Worm (Caenorhabditis elegans) whole organism, mixed stage, embryonic: Measurements from ENCODE around the gene die-1.

Experiments used
- bed-3 ChIP-seq: fragments of 200-800 bp; sonication (Bioruptor generic); optimal IDR thresholded peaks from 3 replicates; lab custom pipeline; 2018; ENCODE audit warnings: mild to moderate bottlenecking, missing genetic modification characterization, moderate library complexity, missing compliant biosample characterization
- blmp-1 ChIP-seq: fragments of 150-350 bp; optimal IDR thresholded peaks from 2 replicates; lab custom pipeline; 2014; ENCODE audit warnings: missing biosample characterization, missing genetic modification characterization
- ceh-39 ChIP-seq: fragments of 150-350 bp; optimal IDR thresholded peaks from 2 replicates; lab custom pipeline; 2014; ENCODE audit warnings: missing biosample characterization, missing genetic modification characterization
- ceh-43 ChIP-seq: fragments of 200-800 bp; sonication (Bioruptor generic); optimal IDR thresholded peaks from 2 replicates; lab custom pipeline; 2018; ENCODE audit warnings: mild to moderate bottlenecking, missing genetic modification characterization, moderate library complexity, missing compliant biosample characterization
- ceh-83 ChIP-seq: fragments of 200-800 bp; sonication (Bioruptor generic); optimal IDR thresholded peaks from 2 replicates; lab custom pipeline; 2018; ENCODE audit warnings: mild to moderate bottlenecking, missing genetic modification characterization, missing compliant biosample characterization
- ces-1 ChIP-seq: fragments of 150-350 bp; optimal IDR thresholded peaks from 2 replicates; lab custom pipeline; 2014; ENCODE audit warnings: missing biosample characterization, missing genetic modification reagents, missing genetic modification characterization
- cnd-1 ChIP-seq: fragments of 200-800 bp; sonication (Bioruptor generic); optimal IDR thresholded peaks from 2 replicates; lab custom pipeline; 2018; ENCODE audit warnings: mild to moderate bottlenecking, missing genetic modification characterization, missing compliant biosample characterization
- drap-1 ChIP-seq: fragments of 200-800 bp; sonication (Bioruptor generic); optimal IDR thresholded peaks from 3 replicates; lab custom pipeline; 2018; ENCODE audit warnings: mild to moderate bottlenecking, missing genetic modification characterization, missing compliant biosample characterization
- elt-1 ChIP-seq: sonication (generic microtip); optimal IDR thresholded peaks from 2 replicates; lab custom pipeline; 2017; ENCODE audit warnings: missing genetic modification characterization, mild to moderate bottlenecking, missing compliant biosample characterization, antibody characterized with exemption, moderate library complexity, borderline replicate concordance; ENCODE audit not compliant: insufficient read depth
- elt-3 ChIP-seq: fragments of 150-350 bp; optimal IDR thresholded peaks from 2 replicates; lab custom pipeline; 2014; ENCODE audit warnings: missing biosample characterization, missing genetic modification characterization
- flh-1 ChIP-seq: fragments of 200-800 bp; sonication (Bioruptor generic); optimal IDR thresholded peaks from 2 replicates; lab custom pipeline; 2018; ENCODE audit warnings: mild to moderate bottlenecking, missing genetic modification characterization, moderate library complexity, missing compliant biosample characterization
- hlh-1 ChIP-seq: fragments of 150-350 bp; optimal IDR thresholded peaks from 2 replicates; lab custom pipeline; 2014; ENCODE audit warnings: missing biosample characterization, missing genetic modification reagents, missing genetic modification characterization
- lin-13 ChIP-seq: fragments of 150-350 bp; optimal IDR thresholded peaks from 2 replicates; lab custom pipeline; 2014; ENCODE audit warnings: missing biosample characterization, missing genetic modification characterization
- lsy-2 ChIP-seq: fragments of 150-350 bp; optimal IDR thresholded peaks from 2 replicates; lab custom pipeline; 2014; ENCODE audit warnings: missing biosample characterization, missing genetic modification characterization
- mab-5 ChIP-seq: fragments of 150-350 bp; optimal IDR thresholded peaks from 2 replicates; lab custom pipeline; 2014; ENCODE audit warnings: missing biosample characterization, missing genetic modification characterization
- mep-1 ChIP-seq: fragments of 150-350 bp; optimal IDR thresholded peaks from 2 replicates; lab custom pipeline; 2017; ENCODE audit warnings: missing biosample characterization, missing genetic modification reagents, missing genetic modification characterization, inconsistent platforms
- mls-2 ChIP-seq: sonication (generic microtip); optimal IDR thresholded peaks from 2 replicates; lab custom pipeline; 2016; ENCODE audit warnings: mild to moderate bottlenecking, missing genetic modification characterization, moderate library complexity, missing compliant biosample characterization
- nhr-28 ChIP-seq: fragments of 150-350 bp; optimal IDR thresholded peaks from 2 replicates; lab custom pipeline; 2014; ENCODE audit warnings: missing biosample characterization, missing genetic modification characterization
- nhr-76 ChIP-seq: sonication (generic microtip); optimal IDR thresholded peaks from 2 replicates; lab custom pipeline; 2017; ENCODE audit warnings: missing biosample characterization, missing genetic modification characterization
- pha-4 ChIP-seq: fragments of 150-350 bp; optimal IDR thresholded peaks from 2 replicates; lab custom pipeline; 2018; ENCODE audit warnings: missing biosample characterization, missing genetic modification reagents, missing genetic modification characterization
- sem-2 ChIP-seq: fragments of 200-800 bp; sonication (Bioruptor generic); optimal IDR thresholded peaks from 2 replicates; lab custom pipeline; 2018; ENCODE audit warnings: mild to moderate bottlenecking, missing genetic modification characterization, missing compliant biosample characterization
- snpc-4 ChIP-seq: fragments of 150-350 bp; optimal IDR thresholded peaks from 2 replicates; lab custom pipeline; 2014; ENCODE audit warnings: missing biosample characterization, missing genetic modification characterization
- sptf-1 ChIP-seq: sonication (generic microtip); optimal IDR thresholded peaks from 2 replicates; lab custom pipeline; 2017; ENCODE audit warnings: mild to moderate bottlenecking, missing genetic modification characterization, moderate library complexity, missing compliant biosample characterization
- tbx-8 ChIP-seq: fragments of 200-800 bp; sonication (Bioruptor generic); optimal IDR thresholded peaks from 2 replicates; lab custom pipeline; 2018; ENCODE audit warnings: mild to moderate bottlenecking, missing genetic modification characterization, moderate library complexity, missing compliant biosample characterization
- unc-120 ChIP-seq: sonication (generic microtip); optimal IDR thresholded peaks from 2 replicates; lab custom pipeline; 2017; ENCODE audit warnings: missing genetic modification characterization, missing compliant biosample characterization; ENCODE audit not compliant: poor library complexity, severe bottlenecking
- unc-39 ChIP-seq: fragments of 150-350 bp; optimal IDR thresholded peaks from 2 replicates; lab custom pipeline; 2014; ENCODE audit warnings: missing biosample characterization, missing genetic modification characterization
- unc-62 ChIP-seq: fragments of 150-350 bp; optimal IDR thresholded peaks from 2 replicates; lab custom pipeline; 2014; ENCODE audit warnings: missing biosample characterization, missing genetic modification reagents, missing genetic modification characterization
- zip-8 ChIP-seq: fragments of 150-350 bp; optimal IDR thresholded peaks from 2 replicates; lab custom pipeline; 2014; ENCODE audit warnings: missing biosample characterization, missing genetic modification characterization
- ztf-11 ChIP-seq: fragments of 150-350 bp; optimal IDR thresholded peaks from 2 replicates; lab custom pipeline; 2014; ENCODE audit warnings: missing biosample characterization, missing genetic modification characterization

die-1 gene

DNA sequence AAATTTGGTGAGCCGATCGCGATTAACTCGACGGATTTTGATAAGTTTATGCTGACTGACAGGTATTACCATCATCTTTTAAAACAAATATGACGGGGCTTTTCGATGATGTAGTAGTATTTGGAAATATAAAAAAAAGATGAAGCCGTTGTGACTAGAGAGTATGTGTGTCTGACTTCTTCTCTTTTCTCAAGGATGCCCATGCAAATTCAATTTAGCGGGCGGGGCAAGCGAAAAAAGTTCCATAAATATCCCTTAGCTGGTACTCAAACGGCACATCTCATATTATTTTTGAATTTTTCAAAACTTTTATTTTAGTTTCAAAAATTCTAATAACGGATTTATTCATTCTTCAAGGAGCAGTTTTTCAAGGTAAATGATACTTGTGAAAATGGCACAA is 7.2 kb downstream of the die-1 start, which contains the start of gene stg-1:
stg-1 (minus strand) TSS at position 153 of the 400 bp plus-strand sequence.
- TF ChIP-seq ces-1 (GFP tag; lab: Kevin White, UChicago) = peak; percentile 66
- no peak for TF ChIP-seq mep-1 (tag; lab: Kevin White, UChicago)

DNA sequence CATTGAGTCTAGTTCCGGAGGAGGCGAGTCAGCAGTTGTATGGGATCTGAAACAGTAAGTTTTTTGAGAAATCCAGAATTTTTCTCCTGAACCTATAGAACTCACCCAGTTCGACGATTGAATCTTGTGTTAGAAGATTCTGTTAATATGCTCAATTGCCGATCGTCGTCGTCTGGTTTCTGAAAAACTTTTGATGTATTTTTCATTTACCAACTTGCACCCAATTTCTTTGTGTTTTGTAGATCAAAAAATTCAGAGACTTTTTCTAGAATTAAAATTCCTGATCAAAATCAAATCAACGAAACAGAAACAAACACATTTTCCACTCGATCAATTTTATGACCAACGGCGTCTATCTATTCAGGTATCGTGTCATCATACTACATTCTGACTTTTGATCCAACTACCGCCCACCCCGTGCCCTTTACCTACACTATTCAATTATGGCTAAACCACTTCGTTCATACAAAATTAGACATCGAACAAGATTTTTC is 11.1 kb downstream of the die-1 start, which contains the start of gene C18D1.2:
C18D1.2 (plus strand) TSS at position 444 of the 494 bp plus-strand sequence.
- TF ChIP-seq bed-3 (GFP tag; lab: Kevin White, UChicago) (no peak), lsy-2 (no peak), unc-120 (tag; lab: Kevin White, UChicago) (no peak), mls-2 (tag; lab: Kevin White, UChicago) (no peak), ces-1 (GFP tag; lab: Kevin White, UChicago) (no peak), elt-1 (tag; lab: Kevin White, UChicago) (no peak), drap-1 (GFP tag; lab: Kevin White, UChicago) (no peak), unc-62 (GFP tag; lab: Kevin White, UChicago) (no peak), zip-8 (tag; lab: Kevin White, UChicago) (no peak), pha-4 (tag; lab: Kevin White, UChicago) (no peak), nhr-28 (no peak), flh-1 (GFP tag; lab: Kevin White, UChicago) (no peak), ztf-11 (no peak), nhr-76 (tag; lab: Kevin White, UChicago) (no peak), unc-39 (no peak), ceh-43 (GFP tag; lab: Kevin White, UChicago) (no peak), elt-3 (tag; lab: Kevin White, UChicago) (no peak)

DNA sequence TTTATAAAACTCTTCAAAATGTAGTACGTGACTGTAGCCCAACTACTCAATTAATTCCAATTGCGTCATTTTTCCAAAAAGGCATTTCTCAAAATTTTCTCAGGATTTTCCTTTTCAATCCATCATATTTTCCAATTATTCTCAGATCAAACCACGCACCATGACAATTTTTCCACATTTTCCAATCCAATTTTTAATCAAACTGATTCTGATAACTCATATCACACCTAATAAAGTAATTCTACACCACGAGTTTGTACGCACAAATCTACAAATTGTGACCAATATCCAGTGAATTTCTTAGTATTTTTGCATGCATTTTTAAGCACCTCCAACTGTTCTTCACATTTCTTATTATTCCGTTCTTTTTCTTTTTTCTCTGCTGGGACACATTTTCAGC is 16.2 kb downstream of the die-1 start:
- no peak for TF ChIP-seq mep-1 (tag; lab: Kevin White, UChicago)
- TF ChIP-seq unc-120 (tag; lab: Kevin White, UChicago) = no peak
- no peak for TF ChIP-seq snpc-4 (tag; lab: Kevin White, UChicago)
- TF ChIP-seq cnd-1 = no peak
- no peak for TF ChIP-seq ztf-11
- no peak for TF ChIP-seq flh-1 (GFP tag; lab: Kevin White, UChicago)
- TF ChIP-seq ceh-43 (GFP tag; lab: Kevin White, UChicago) = no peak
- TF ChIP-seq blmp-1 (tag; lab: Kevin White, UChicago) = no peak
- no peak for TF ChIP-seq mls-2 (tag; lab: Kevin White, UChicago)
- TF ChIP-seq elt-1 (tag; lab: Kevin White, UChicago) = no peak
- no peak for TF ChIP-seq drap-1 (GFP tag; lab: Kevin White, UChicago)
- no peak for TF ChIP-seq nhr-76 (tag; lab: Kevin White, UChicago)

DNA sequence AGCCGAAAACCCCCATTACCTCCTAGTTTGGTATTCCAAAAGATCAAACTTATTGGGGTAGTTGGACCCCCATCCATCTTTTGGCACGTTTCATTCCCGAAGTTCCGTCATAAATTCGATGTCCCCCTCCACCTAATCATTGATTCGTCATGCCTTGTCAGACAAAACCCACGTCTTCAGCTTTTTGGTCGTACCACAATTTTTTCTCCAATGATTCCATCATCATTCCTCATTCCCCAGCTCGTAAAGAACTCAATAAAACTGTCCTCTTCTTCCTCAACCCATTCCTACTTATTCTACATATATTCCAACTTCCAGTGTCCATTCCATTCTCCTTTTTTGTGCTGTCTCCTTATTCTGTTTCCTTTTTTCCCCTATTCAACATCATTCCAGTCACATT is 19.1 kb downstream of the die-1 start, which contains the start of gene flp-4:
flp-4 (plus strand) TSS at position 301 of the 400 bp plus-strand sequence.
- TF ChIP-seq hlh-1 (tag; lab: Kevin White, UChicago) (no peak), zip-8 (tag; lab: Kevin White, UChicago) (no peak)

DNA sequence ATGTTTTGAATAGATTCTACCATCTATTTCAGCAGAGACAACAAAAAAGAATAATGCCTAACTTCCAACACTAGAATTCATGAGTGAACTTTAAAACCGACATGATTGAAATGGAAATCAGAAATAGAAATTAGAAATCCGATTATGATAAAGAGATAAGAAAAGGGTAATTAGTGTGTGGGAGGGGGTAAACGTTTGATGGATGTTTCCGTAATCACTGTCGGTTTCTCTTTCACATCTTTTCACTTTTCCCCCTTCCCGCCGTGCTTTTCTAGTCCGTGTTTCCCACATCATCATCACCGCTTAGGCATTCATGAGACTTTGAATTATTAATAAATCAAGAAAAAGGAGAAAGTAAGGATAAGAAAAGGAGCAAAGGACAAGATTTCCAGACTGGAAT is 22.0 kb downstream of the die-1 start:
- no peak for TF ChIP-seq tbx-8 (GFP tag; lab: Kevin White, UChicago)
- TF ChIP-seq mab-5 (tag; lab: Kevin White, UChicago) = no peak
- TF ChIP-seq bed-3 (GFP tag; lab: Kevin White, UChicago) = no peak
- TF ChIP-seq snpc-4 (tag; lab: Kevin White, UChicago) = no peak
- no peak for TF ChIP-seq sptf-1 (tag; lab: Kevin White, UChicago)
- TF ChIP-seq flh-1 (GFP tag; lab: Kevin White, UChicago) = no peak
- TF ChIP-seq zip-8 (tag; lab: Kevin White, UChicago) = no peak
- peak; percentile 80 for TF ChIP-seq blmp-1 (tag; lab: Kevin White, UChicago)
- no peak for TF ChIP-seq mls-2 (tag; lab: Kevin White, UChicago)
- TF ChIP-seq ceh-83 (GFP tag; lab: Kevin White, UChicago) = no peak
- TF ChIP-seq mep-1 (tag; lab: Kevin White, UChicago) = no peak
- TF ChIP-seq pha-4 (tag; lab: Kevin White, UChicago) = no peak
- TF ChIP-seq ceh-43 (GFP tag; lab: Kevin White, UChicago) = no peak
- peak; percentile 42 for TF ChIP-seq elt-3 (tag; lab: Kevin White, UChicago)

DNA sequence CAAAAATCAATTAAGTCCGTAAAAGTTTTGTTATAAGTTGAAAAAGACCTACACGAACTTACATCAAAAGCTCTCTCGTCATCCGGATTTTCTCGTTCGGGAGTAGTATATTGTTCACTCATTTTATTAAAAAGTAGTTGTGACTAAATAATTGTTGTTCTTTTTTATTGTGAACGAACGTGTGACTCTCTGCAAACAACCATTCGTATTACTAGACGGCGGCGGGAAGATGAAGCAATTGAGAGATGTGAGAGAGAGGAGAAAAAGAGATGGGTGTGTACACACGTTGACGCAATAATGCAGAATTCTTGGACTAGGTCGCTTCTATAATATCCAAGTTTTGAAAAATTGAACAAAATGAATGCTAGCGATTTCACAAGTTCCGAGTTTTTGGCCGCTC is 22.8 kb downstream of the die-1 start, which contains the start of the genes F52H3.11 and bath-38:
F52H3.11 (minus strand) TSS at position 203 of the 400 bp plus-strand sequence.
bath-38 (minus strand) TSS at position 310 of the 400 bp plus-strand sequence.
- TF ChIP-seq lin-13 (peak; percentile 23), unc-39 (no peak), elt-3 (tag; lab: Kevin White, UChicago) (no peak), blmp-1 (tag; lab: Kevin White, UChicago) (no peak), ceh-83 (GFP tag; lab: Kevin White, UChicago) (no peak), pha-4 (tag; lab: Kevin White, UChicago) (peak; percentile 54), ceh-39 (no peak), sptf-1 (tag; lab: Kevin White, UChicago) (no peak), mls-2 (tag; lab: Kevin White, UChicago) (no peak), sem-2 (GFP tag; lab: Kevin White, UChicago) (no peak), lsy-2 (peak; percentile 37), ztf-11 (no peak), mep-1 (tag; lab: Kevin White, UChicago) (peak; percentile 47)
